Fruit fly (Drosophila melanogaster): ENCODE measurements around the gene Acbp1.

Gene Acbp1

DNA sequence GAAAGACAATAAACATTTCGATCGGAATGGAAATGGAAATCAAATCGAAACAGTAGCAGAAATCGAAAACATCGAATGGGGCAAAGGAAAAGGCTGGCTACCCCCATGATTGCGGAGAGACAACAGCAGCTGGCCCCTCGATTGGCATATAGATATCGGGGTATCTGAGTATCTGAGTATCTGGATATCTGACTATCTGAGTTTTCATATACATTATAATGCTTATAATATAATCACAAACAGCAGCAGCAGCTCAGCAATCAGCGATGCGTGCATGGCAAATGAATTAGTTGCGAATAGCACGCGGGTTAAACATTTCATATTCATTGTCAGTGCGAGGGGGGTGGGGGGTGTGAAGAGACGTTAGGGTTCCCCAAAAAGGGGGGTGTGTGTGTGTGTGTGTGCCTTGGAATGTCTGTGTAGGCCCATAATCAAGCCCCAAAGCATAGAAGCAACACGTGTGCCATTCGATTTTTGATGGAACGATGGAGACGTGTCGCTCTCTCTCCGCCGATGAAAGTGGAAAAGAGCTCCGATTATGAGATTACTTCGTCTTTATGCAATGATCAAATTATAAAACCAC is 8.4 kb upstream of the Acbp1 start:
- TF ChIP-seq Vsx1 (GFP tag; optimal IDR thresholded peaks at IDR 0.05): no peak
- TF ChIP-seq Tbp (GFP tag; optimal IDR thresholded peaks at IDR 0.05): no peak
- TF ChIP-seq rib (GFP tag; IDR thresholded peaks at IDR 0.05): 0 out of 2 replicates have a peak, but pooled peaks have one; percentile 35
- no peak for TF ChIP-seq Hr78 (GFP tag; optimal IDR thresholded peaks at IDR 0.05)
- 0 out of 4 replicates have a peak, but pooled peaks have one; percentile 26 for TF ChIP-seq chinmo (GFP tag; IDR thresholded peaks at IDR 0.05; ENCODE audit: partially characterized antibody)
- no peak for TF ChIP-seq CG18476 (GFP tag; optimal IDR thresholded peaks at IDR 0.05)
- no peak for TF ChIP-seq Meics (GFP tag; optimal IDR thresholded peaks at IDR 0.05)
- TF ChIP-seq CG32532 (GFP tag; IDR thresholded peaks at IDR 0.05): peak; percentile 43; the same call in 1 of the 2 replicates
- TF ChIP-seq Ptx1 (GFP tag; IDR thresholded peaks at IDR 0.05): no peak
- TF ChIP-seq scrt (GFP tag; optimal IDR thresholded peaks at IDR 0.05): peak; percentile 22
- peak; percentile 30 for TF ChIP-seq mirr (GFP tag; optimal IDR thresholded peaks at IDR 0.05)
- TF ChIP-seq Usf (GFP tag; optimal IDR thresholded peaks at IDR 0.05): no peak
- peak; percentile 83 for TF ChIP-seq crol (GFP tag; IDR thresholded peaks at IDR 0.05)
- no peak for TF ChIP-seq en (GFP tag; optimal IDR thresholded peaks at IDR 0.05)
- peak; percentile 49 for TF ChIP-seq cwo (GFP tag; optimal IDR thresholded peaks at IDR 0.05)
- no peak for TF ChIP-seq Ada2b (GFP tag; IDR thresholded peaks at IDR 0.05)
- TF ChIP-seq Med (GFP tag): peak; percentile 50
- peak; percentile 93 for TF ChIP-seq sd (tag; optimal IDR thresholded peaks at IDR 0.05)
- peak; percentile 36 for TF ChIP-seq cg (GFP tag; optimal IDR thresholded peaks at IDR 0.05)
- TF ChIP-seq CG12391 (tag; optimal IDR thresholded peaks at IDR 0.05): no peak
- TF ChIP-seq cato (GFP tag; optimal IDR thresholded peaks at IDR 0.05; ENCODE audit: borderline replicate concordance): no peak
- TF ChIP-seq slou (GFP tag; optimal IDR thresholded peaks at IDR 0.05): no peak
- TF ChIP-seq CG12769 (tag; optimal IDR thresholded peaks at IDR 0.05): peak; percentile 37
- peak; percentile 42; the same call in 1 of the 2 replicates for TF ChIP-seq vvl (GFP tag; IDR thresholded peaks at IDR 0.05)
- no peak for TF ChIP-seq CG14014 (GFP tag; IDR thresholded peaks at IDR 0.05)
- TF ChIP-seq D19A (tag; optimal IDR thresholded peaks at IDR 0.05): no peak
- TF ChIP-seq CG18262 (tag; optimal IDR thresholded peaks at IDR 0.05): no peak
- no peak for TF ChIP-seq Poxn (GFP tag; IDR thresholded peaks at IDR 0.05)
- no peak for TF ChIP-seq kni (GFP tag; optimal IDR thresholded peaks at IDR 0.05)
- TF ChIP-seq lmd (GFP tag; IDR thresholded peaks at IDR 0.05): no peak
- TF ChIP-seq dm (GFP tag; optimal IDR thresholded peaks at IDR 0.05): no peak
- TF ChIP-seq Rfx (GFP tag; IDR thresholded peaks at IDR 0.05): peak; percentile 19; the same call in 1 of the 2 replicates
- TF ChIP-seq CG2875 (GFP tag; optimal IDR thresholded peaks at IDR 0.05): no peak
- no peak for TF ChIP-seq chm (GFP tag; IDR thresholded peaks at IDR 0.05)
- TF ChIP-seq CG15011 (GFP tag; optimal IDR thresholded peaks at IDR 0.05): no peak
- TF ChIP-seq CG7786 (GFP tag; optimal IDR thresholded peaks at IDR 0.05): no peak
- peak; percentile 22 for TF ChIP-seq abd-A (tag; optimal IDR thresholded peaks at IDR 0.05)
- peak; percentile 93 for TF ChIP-seq CG13894 (tag; optimal IDR thresholded peaks at IDR 0.05)

DNA sequence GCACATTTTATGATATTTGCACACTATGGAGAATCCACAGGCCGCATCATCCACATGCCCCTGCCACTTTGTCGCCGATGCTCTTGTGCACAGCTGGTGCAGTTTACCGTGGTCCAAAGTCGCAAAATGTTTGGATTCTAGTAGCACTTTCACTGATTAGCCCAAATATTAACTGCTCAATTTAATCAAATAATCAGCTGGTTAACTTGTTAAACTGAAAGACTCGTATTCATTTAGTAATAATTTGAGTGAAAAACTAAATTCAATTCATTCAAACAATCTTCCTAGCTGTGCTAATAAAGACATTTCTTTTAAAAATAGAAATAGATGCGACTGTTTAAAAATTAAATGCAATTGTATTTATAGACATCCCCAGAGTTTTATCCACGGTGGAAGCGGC is 5.8 kb upstream of the Acbp1 start:
- TF ChIP-seq CG4707 (GFP tag; optimal IDR thresholded peaks at IDR 0.05) (no peak), odd (GFP tag; optimal IDR thresholded peaks at IDR 0.05) (no peak), CG11456 (GFP tag; IDR thresholded peaks at IDR 0.05) (no peak), Bgb (GFP tag; IDR thresholded peaks at IDR 0.05; ENCODE audit: partially characterized antibody) (no peak), schlank (tag; optimal IDR thresholded peaks at IDR 0.05) (no peak), CG6683 (GFP tag; optimal IDR thresholded peaks at IDR 0.05) (no peak), CG12071 (GFP tag; optimal IDR thresholded peaks at IDR 0.05) (no peak), Dip3 (GFP tag; optimal IDR thresholded peaks at IDR 0.05) (no peak), p53 (GFP tag; optimal IDR thresholded peaks at IDR 0.05) (no peak), fd3F (GFP tag; optimal IDR thresholded peaks at IDR 0.05) (no peak), sens-2 (GFP tag; IDR thresholded peaks at IDR 0.05) (no peak), CG9797 (GFP tag; optimal IDR thresholded peaks at IDR 0.05) (no peak), CG32772 (GFP tag; IDR thresholded peaks at IDR 0.05) (no peak), mirr (GFP tag; optimal IDR thresholded peaks at IDR 0.05) (no peak)

All from whole organism, embryonic.